Worm (Caenorhabditis elegans): ENCODE results near the gene sre-42.

- TF ChIP-seq nhr-12 (tag; optimal IDR thresholded peaks at IDR 0.05) (no peak), zip-8 (tag; optimal IDR thresholded peaks at IDR 0.05) (no peak), snpc-4 (tag; optimal IDR thresholded peaks at IDR 0.05) (no peak), mab-5 (tag; optimal IDR thresholded peaks at IDR 0.05) (no peak), ztf-11 (tag; optimal IDR thresholded peaks at IDR 0.05) (no peak)
These were observed 40.2 kb downstream of the sre-42 start for ce11 chrII:12346289-12346989.

All from whole organism, mixed stage, embryonic.